Fruit fly (Drosophila melanogaster) whole organism, prepupa: ENCODE results near the gene Fur2.
A peak's percentile ranks its signal among the peaks of the same experiment; 100 is the strongest.

ENCODE experiments used
- CG10669 ChIP-seq: fragments of 200-800 bp; sonication (Bioruptor generic); optimal IDR thresholded peaks from 3 replicates; lab custom pipeline; 2018; ENCODE audit warnings: missing biosample characterization, mild to moderate bottlenecking, missing genetic modification characterization, moderate library complexity
- CG15336 ChIP-seq: fragments of 200-800 bp; sonication (Bioruptor generic); IDR thresholded peaks from 2 replicates; pipeline ENCODE4 v1.3.6; 2022; ENCODE audit warnings: missing biosample characterization, missing genetic modification characterization
- CG6854 ChIP-seq: fragments of 200-800 bp; sonication (Bioruptor generic); optimal IDR thresholded peaks from 2 replicates; lab custom pipeline; 2017; ENCODE audit warnings: missing biosample characterization, mild to moderate bottlenecking, missing genetic modification characterization
- Ets96B ChIP-seq: fragments of 200-800 bp; optimal IDR thresholded peaks from 2 replicates; lab custom pipeline; 2019; ENCODE audit warnings: missing biosample characterization, mild to moderate bottlenecking, missing genetic modification characterization, moderate library complexity
- Hr39 ChIP-seq: fragments of 200-800 bp; sonication (Bioruptor generic); optimal IDR thresholded peaks from 2 replicates; lab custom pipeline; 2016; ENCODE audit warnings: missing biosample characterization, missing genetic modification characterization
- Lpt ChIP-seq: fragments of 200-800 bp; sonication (Bioruptor generic); optimal IDR thresholded peaks from 3 replicates; lab custom pipeline; 2016; ENCODE audit warnings: missing biosample characterization, missing genetic modification characterization
- OdsH ChIP-seq: fragments of 200-800 bp; sonication (Bioruptor generic); optimal IDR thresholded peaks from 3 replicates; lab custom pipeline; 2016; ENCODE audit warnings: missing biosample characterization, missing genetic modification characterization
- Sox14 ChIP-seq: fragments of 200-800 bp; sonication (Bioruptor generic); optimal IDR thresholded peaks from 3 replicates; lab custom pipeline; 2016; ENCODE audit warnings: missing biosample characterization, missing genetic modification characterization
- Sox15 ChIP-seq: fragments of 200-800 bp; sonication (Bioruptor generic); optimal IDR thresholded peaks from 3 replicates; lab custom pipeline; 2016; ENCODE audit warnings: missing biosample characterization, missing genetic modification characterization
- fkh ChIP-seq: fragments of 200-800 bp; sonication (Bioruptor generic); optimal IDR thresholded peaks from 3 replicates; lab custom pipeline; 2017; ENCODE audit warnings: missing biosample characterization, mild to moderate bottlenecking, missing genetic modification characterization, moderate library complexity
- salr ChIP-seq, 2 experiments: fragments of 200-800 bp; sonication (Bioruptor generic); optimal IDR thresholded peaks; 3 replicates each; lab custom pipeline; 2016 to 2018; ENCODE audit warnings: missing biosample characterization in 2 of 2, missing genetic modification characterization in 2 of 2, mild to moderate bottlenecking in 1 of 2

dm6 chrX:16361306-16361705 lies 11.6 kb upstream of the Fur2 start, which contains the start of gene nonA:
- no peak for TF ChIP-seq Lpt (GFP tag; lab: Kevin White, UChicago)
- TF ChIP-seq Ets96B: no peak
- no peak for TF ChIP-seq salr (GFP tag; optimal IDR thresholded peaks at IDR 0.05; lab: Kevin White, UChicago)
- TF ChIP-seq OdsH (GFP tag; lab: Kevin White, UChicago): no peak
- no peak for TF ChIP-seq fkh (GFP tag; lab: Kevin White, UChicago)
- TF ChIP-seq CG15336 (GFP tag; lab: Robert Waterston, UW): no peak
- no peak for TF ChIP-seq CG10669 (GFP tag; lab: Kevin White, UChicago)
- TF ChIP-seq Sox15 (GFP tag; lab: Kevin White, UChicago): no peak
- TF ChIP-seq Hr39: no peak
- TF ChIP-seq CG6854: no peak
- TF ChIP-seq Sox14 (GFP tag; lab: Kevin White, UChicago): peak; percentile 55
